Fruit fly (Drosophila melanogaster): ENCODE measurements around the gene CG42717.
A peak's percentile ranks its signal among the peaks of the same experiment; 100 is the strongest.

The CG42717 gene

DNA sequence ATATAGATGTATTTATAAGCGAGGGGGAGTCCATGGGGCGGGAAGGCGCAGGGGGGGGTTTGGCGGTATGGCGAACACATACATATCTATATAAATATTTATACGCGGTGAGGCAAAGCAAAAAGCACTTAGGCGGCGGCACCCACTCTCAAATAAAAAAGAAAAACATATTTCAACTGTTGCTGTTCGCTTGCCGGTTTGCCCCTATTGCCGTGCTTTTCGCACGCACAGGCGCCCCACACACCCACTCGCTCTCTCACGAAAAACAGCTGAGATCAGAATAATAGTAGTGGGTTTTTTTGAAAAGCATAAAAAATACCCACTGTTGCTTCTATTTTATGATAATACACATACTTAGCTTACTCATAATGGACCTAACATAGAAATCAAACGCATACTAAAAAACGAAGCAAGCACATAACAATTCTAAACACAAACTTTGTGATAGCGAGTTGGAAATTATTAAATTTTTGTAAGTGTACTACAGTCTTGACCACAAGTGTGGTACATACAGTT lies 31.8 kb downstream of the CG42717 start (continued):
- TF ChIP-seq fd96Cb (tag; optimal IDR thresholded peaks at IDR 0.05) = peak; percentile 55
- peak; percentile 69; the same call in 1 of the 3 replicates for TF ChIP-seq so (GFP tag; IDR thresholded peaks at IDR 0.05)
- peak; percentile 47; the same call in 1 of the 3 replicates for TF ChIP-seq CG34224 (GFP tag; IDR thresholded peaks at IDR 0.05; ENCODE audit: partially characterized antibody)
- TF ChIP-seq Hmx (GFP tag; optimal IDR thresholded peaks at IDR 0.05) = peak; percentile 67
- no peak for TF ChIP-seq CG2199 (GFP tag; IDR thresholded peaks at IDR 0.05)
- no peak for TF ChIP-seq CG7271 (tag; optimal IDR thresholded peaks at IDR 0.05)
- TF ChIP-seq CG11247 (GFP tag; IDR thresholded peaks at IDR 0.05) = peak; percentile 68
- peak; percentile 83 for TF ChIP-seq CoRest (tag; optimal IDR thresholded peaks at IDR 0.05)
- TF ChIP-seq sc (optimal IDR thresholded peaks at IDR 0.05) = no peak
- no peak for TF ChIP-seq sc (GFP tag; optimal IDR thresholded peaks at IDR 0.05)
- TF ChIP-seq org-1 (GFP tag; optimal IDR thresholded peaks at IDR 0.05) = peak; percentile 78
- peak in 1 of 2 experiments; percentile 57 for TF ChIP-seq Trl (optimal IDR thresholded peaks at IDR 0.05)
- peak; percentile 63 for TF ChIP-seq Trl (GFP tag; optimal IDR thresholded peaks at IDR 0.05)
- TF ChIP-seq NC2α (GFP tag; optimal IDR thresholded peaks at IDR 0.05) = no peak
- TF ChIP-seq disco-r (GFP tag; optimal IDR thresholded peaks at IDR 0.05) = peak; percentile 35
- no peak for TF ChIP-seq grn (GFP tag; optimal IDR thresholded peaks at IDR 0.05)
- TF ChIP-seq CG8478 (optimal IDR thresholded peaks at IDR 0.05) = no peak
- TF ChIP-seq CG2202 (tag; optimal IDR thresholded peaks at IDR 0.05) = no peak
- TF ChIP-seq fd102C (GFP tag; optimal IDR thresholded peaks at IDR 0.05) = no peak
- TF ChIP-seq danr (GFP tag; IDR thresholded peaks at IDR 0.05) = peak; percentile 61; the same call in 1 of the 2 replicates
- no peak for TF ChIP-seq ci (GFP tag; IDR thresholded peaks at IDR 0.05)
- peak; percentile 52 for TF ChIP-seq Blimp-1 (GFP tag; optimal IDR thresholded peaks at IDR 0.05)
- peak; percentile 42; the same call in 1 of the 2 replicates for TF ChIP-seq CG32767 (GFP tag; IDR thresholded peaks at IDR 0.05)
- peak; percentile 45 for TF ChIP-seq CG8944 (GFP tag; optimal IDR thresholded peaks at IDR 0.05)
- TF ChIP-seq Dp (GFP tag; optimal IDR thresholded peaks at IDR 0.05) = no peak
- no peak for TF ChIP-seq fd64A (GFP tag; optimal IDR thresholded peaks at IDR 0.05)
- TF ChIP-seq CG15514 (GFP tag; optimal IDR thresholded peaks at IDR 0.05) = peak; percentile 72
- peak; percentile 86 for TF ChIP-seq sug (tag; optimal IDR thresholded peaks at IDR 0.05)
- TF ChIP-seq shn (GFP tag; optimal IDR thresholded peaks at IDR 0.05) = peak; percentile 77
- no peak for TF ChIP-seq ken (GFP tag; IDR thresholded peaks at IDR 0.05)
- TF ChIP-seq CG12071 (GFP tag; optimal IDR thresholded peaks at IDR 0.05) = peak; percentile 55
- peak; percentile 84 for TF ChIP-seq Meics (GFP tag; optimal IDR thresholded peaks at IDR 0.05)
- TF ChIP-seq C15 (GFP tag; IDR thresholded peaks at IDR 0.05) = 0 out of 3 replicates have a peak, but pooled peaks have one; percentile 58
- TF ChIP-seq Atf3 (GFP tag; optimal IDR thresholded peaks at IDR 0.05) = peak; percentile 37
- peak; percentile 68 for TF ChIP-seq CG12299 (tag; optimal IDR thresholded peaks at IDR 0.05)
- TF ChIP-seq GATAe (GFP tag; conservative IDR thresholded peaks at IDR 0.05) = peak; percentile 40; the same call in 1 of the 2 replicates
- peak; percentile 74 for TF ChIP-seq CG10147 (GFP tag; optimal IDR thresholded peaks at IDR 0.05)
- TF ChIP-seq Lim3 (GFP tag; IDR thresholded peaks at IDR 0.05) = no peak
- TF ChIP-seq Optix (GFP tag; IDR thresholded peaks at IDR 0.05) = no peak
- TF ChIP-seq CG34376 (GFP tag; optimal IDR thresholded peaks at IDR 0.05) = peak; percentile 86
- TF ChIP-seq Mes4 (GFP tag; optimal IDR thresholded peaks at IDR 0.05) = peak; percentile 42
- TF ChIP-seq CG3281 (GFP tag; optimal IDR thresholded peaks at IDR 0.05) = peak; percentile 90
- TF ChIP-seq CG10959 (GFP tag; IDR thresholded peaks at IDR 0.05) = no peak
- TF ChIP-seq CG3407 (GFP tag; optimal IDR thresholded peaks at IDR 0.05) = peak; percentile 27
- peak; percentile 55; the same call in 1 of the 2 replicates for TF ChIP-seq ranshi (GFP tag; IDR thresholded peaks at IDR 0.05)
- peak; percentile 88 for TF ChIP-seq CG13296 (GFP tag; optimal IDR thresholded peaks at IDR 0.05)
- no peak for TF ChIP-seq CG10431 (GFP tag; optimal IDR thresholded peaks at IDR 0.05)
- TF ChIP-seq Elba2 (GFP tag; optimal IDR thresholded peaks at IDR 0.05) = no peak
- peak; percentile 58 for TF ChIP-seq Oaz (GFP tag; IDR thresholded peaks at IDR 0.05)
- TF ChIP-seq slou (GFP tag; optimal IDR thresholded peaks at IDR 0.05) = peak; percentile 39
- TF ChIP-seq CG14441 (GFP tag; IDR thresholded peaks at IDR 0.05) = peak; percentile 74
- peak; percentile 74 for TF ChIP-seq CG13775 (GFP tag; optimal IDR thresholded peaks at IDR 0.05)

All from whole organism, embryonic.